Worm (Caenorhabditis elegans) whole organism, midembryonic: ENCODE measurements around the gene B0361.11.

ENCODE experiments used
- T22C8.4 ChIP-seq: fragments of 200-800 bp; sonication (Bioruptor generic); IDR thresholded peaks from 2 replicates; pipeline ENCODE4 v1.3.6; 2022; ENCODE audit warnings: missing genetic modification characterization, missing compliant biosample characterization
- cog-1 ChIP-seq: sonication (generic microtip); optimal IDR thresholded peaks from 2 replicates; lab custom pipeline; 2016; ENCODE audit warnings: missing genetic modification characterization, missing compliant biosample characterization
- flt-1 ChIP-seq: fragments of 200-800 bp; sonication (Bioruptor generic); IDR thresholded peaks from 2 replicates; pipeline ENCODE4 v1.3.6; 2022; ENCODE audit warnings: missing genetic modification characterization, missing compliant biosample characterization
- klf-2 ChIP-seq: fragments of 200-800 bp; sonication (Bioruptor generic); conservative IDR thresholded peaks from 2 replicates; pipeline ENCODE4 v1.3.6; 2022; ENCODE audit warnings: missing genetic modification reagents, missing genetic modification characterization, missing compliant biosample characterization
- med-1 ChIP-seq: sonication (generic microtip); optimal IDR thresholded peaks from 2 replicates; lab custom pipeline; 2017; ENCODE audit warnings: missing genetic modification characterization, mild to moderate bottlenecking, missing compliant biosample characterization, antibody characterized with exemption, missing genetic modification reagents; ENCODE audit not compliant: insufficient read depth
- ref-1 ChIP-seq: fragments of 200-800 bp; sonication (Bioruptor generic); conservative IDR thresholded peaks from 2 replicates; pipeline ENCODE4 v1.3.6; 2022; ENCODE audit warnings: missing genetic modification reagents, missing genetic modification characterization, missing compliant biosample characterization
- tab-1 ChIP-seq: fragments of 200-800 bp; sonication (Bioruptor generic); IDR thresholded peaks from 2 replicates; pipeline ENCODE4 v1.3.6; 2022; ENCODE audit warnings: missing genetic modification characterization, missing compliant biosample characterization
- ztf-23 ChIP-seq: fragments of 200-800 bp; sonication (Bioruptor generic); IDR thresholded peaks from 2 replicates; pipeline ENCODE4 v1.3.6; 2022; ENCODE audit warnings: missing genetic modification reagents, missing genetic modification characterization, missing compliant biosample characterization
- ztf-29 ChIP-seq: fragments of 200-800 bp; sonication (Bioruptor generic); IDR thresholded peaks from 2 replicates; pipeline ENCODE4 v1.3.6; 2022; ENCODE audit warnings: missing genetic modification reagents, missing genetic modification characterization, missing compliant biosample characterization

ce11 chrIII:7287503-7287902 lies 10.1 kb downstream of the B0361.11 start, which contains the start of gene ykt-6:
- TF ChIP-seq flt-1 (GFP tag; lab: Robert Waterston, UW): no peak
- TF ChIP-seq ztf-29 (GFP tag; lab: Robert Waterston, UW): no peak
- TF ChIP-seq tab-1 (GFP tag; lab: Robert Waterston, UW): no peak
- no peak for TF ChIP-seq T22C8.4 (GFP tag; lab: Robert Waterston, UW)
- TF ChIP-seq cog-1 (tag; lab: Kevin White, UChicago): no peak
- no peak for TF ChIP-seq klf-2 (GFP tag; lab: Robert Waterston, UW)
- TF ChIP-seq ztf-23 (GFP tag; lab: Robert Waterston, UW): no peak
- TF ChIP-seq med-1 (GFP tag; lab: Kevin White, UChicago): no peak
- no peak for TF ChIP-seq ref-1
